Fruit fly (Drosophila melanogaster) whole organism, embryonic: ENCODE data around the gene CG32944.

Experiments used
- CG11398 ChIP-seq: fragments of 200-800 bp; sonication (Bioruptor generic); optimal IDR thresholded peaks from 2 replicates; lab custom pipeline; 2016; ENCODE audit warnings: missing biosample characterization, missing genetic modification characterization
- CG15479 ChIP-seq: fragments of 200-800 bp; sonication (Bioruptor generic); optimal IDR thresholded peaks from 3 replicates; lab custom pipeline; 2019; ENCODE audit warnings: missing biosample characterization, mild to moderate bottlenecking, missing genetic modification characterization, moderate library complexity
- CG18599 ChIP-seq: fragments of 200-800 bp; sonication (Bioruptor generic); optimal IDR thresholded peaks from 3 replicates; lab custom pipeline; 2017; ENCODE audit warnings: missing biosample characterization, missing genetic modification characterization, mild to moderate bottlenecking, moderate library complexity, missing genetic modification reagents
- CG32772 ChIP-seq: fragments of 200-800 bp; sonication (Bioruptor generic); IDR thresholded peaks from 2 replicates; pipeline ENCODE4 v1.3.6; 2022; ENCODE audit warnings: missing biosample characterization, missing genetic modification characterization
- CG7839 ChIP-seq: fragments of 200-800 bp; sonication (Bioruptor generic); optimal IDR thresholded peaks from 3 replicates; lab custom pipeline; 2018; ENCODE audit warnings: missing biosample characterization, mild to moderate bottlenecking, missing genetic modification characterization, moderate library complexity
- MBD-R2 ChIP-seq: fragments of 200-800 bp; sonication (Bioruptor generic); IDR thresholded peaks from 2 replicates; pipeline ENCODE4 v1.3.6; 2022; ENCODE audit warnings: missing biosample characterization, missing genetic modification characterization
- Spps ChIP-seq: fragments of 200-800 bp; sonication (Bioruptor generic); optimal IDR thresholded peaks from 2 replicates; lab custom pipeline; 2018; ENCODE audit warnings: missing biosample characterization, mild to moderate bottlenecking, missing genetic modification characterization
- kni ChIP-seq: fragments of 200-800 bp; sonication (Bioruptor generic); optimal IDR thresholded peaks from 3 replicates; lab custom pipeline; 2017; ENCODE audit warnings: mild to moderate bottlenecking, missing biosample characterization, missing genetic modification reagents, missing genetic modification characterization
- pros ChIP-seq: fragments of 200-800 bp; sonication (Bioruptor generic); optimal IDR thresholded peaks from 3 replicates; lab custom pipeline; 2019; ENCODE audit warnings: missing biosample characterization, mild to moderate bottlenecking, missing genetic modification characterization, moderate library complexity
- vvl ChIP-seq: fragments of 200-800 bp; sonication (Bioruptor generic); IDR thresholded peaks from 2 replicates; pipeline ENCODE4 v1.3.6; 2022; ENCODE audit warnings: missing biosample characterization, missing genetic modification characterization

- TF ChIP-seq CG15479 (GFP tag; lab: Kevin White, UChicago) (no peak), CG11398 (GFP tag; lab: Kevin White, UChicago) (no peak), pros (GFP tag; lab: Kevin White, UChicago) (no peak), CG32772 (GFP tag; lab: Robert Waterston, UW) (no peak), CG7839 (tag; lab: Kevin White, UChicago) (no peak), vvl (GFP tag; lab: Robert Waterston, UW) (no peak), MBD-R2 (GFP tag; lab: Robert Waterston, UW) (no peak), Spps (tag; lab: Kevin White, UChicago) (no peak), kni (no peak), CG18599 (no peak)
These were observed 7.4 kb upstream of the CG32944 start, which contains the start of gene CG31525 for dm6 chr3R:4426730-4427129.
